Worm (Caenorhabditis elegans) whole organism, early embryonic: ENCODE measurements around the gene F56C9.6.

Experiments
- F13C5.2 ChIP-seq: sonication (generic microtip); optimal IDR thresholded peaks from 2 replicates; lab custom pipeline; 2017; ENCODE audit warnings: mild to moderate bottlenecking, missing genetic modification characterization, inconsistent platforms, missing compliant biosample characterization
- ama-1 ChIP-seq: fragments of 150-350 bp; optimal IDR thresholded peaks from 2 replicates; lab custom pipeline; 2014
- ceh-36 ChIP-seq: sonication (generic microtip); optimal IDR thresholded peaks from 2 replicates; lab custom pipeline; 2016; ENCODE audit warnings: missing genetic modification characterization, inconsistent platforms, missing compliant biosample characterization
- hmg-4 ChIP-seq: fragments of 200-800 bp; sonication (Bioruptor generic); optimal IDR thresholded peaks from 2 replicates; lab custom pipeline; 2018; ENCODE audit warnings: mild to moderate bottlenecking, missing genetic modification characterization, missing compliant biosample characterization
- tbx-11 ChIP-seq: fragments of 200-800 bp; sonication (Bioruptor generic); IDR thresholded peaks from 2 replicates; pipeline ENCODE4 v1.3.6; 2022; ENCODE audit warnings: missing genetic modification characterization, missing compliant biosample characterization

ce11 chrIII:7323331-7323730 is 12.8 kb upstream of the F56C9.6 start:
- TF ChIP-seq hmg-4 (GFP tag; lab: Kevin White, UChicago) = no peak
- no peak for TF ChIP-seq ama-1 (lab: Kevin White, UChicago)
- TF ChIP-seq tbx-11 (GFP tag; lab: Robert Waterston, UW) = no peak
- TF ChIP-seq F13C5.2 (tag; lab: Kevin White, UChicago) = no peak
- TF ChIP-seq ceh-36 = no peak
